Fruit fly (Drosophila melanogaster): ENCODE data around the gene CrebA.

Gene CrebA

dm6 chr3L:15565829-15566433 lies 30.7 kb downstream of the CrebA start, which contains the start of gene dop (continued):
- no peak for TF ChIP-seq ATbp (GFP tag; optimal IDR thresholded peaks at IDR 0.05)
- no peak for TF ChIP-seq Oaz (GFP tag; IDR thresholded peaks at IDR 0.05)
- no peak for TF ChIP-seq maf-S (GFP tag; optimal IDR thresholded peaks at IDR 0.05)
- TF ChIP-seq CG1603 (tag; optimal IDR thresholded peaks at IDR 0.05): peak; percentile 62
- TF ChIP-seq Atf-2 (GFP tag; optimal IDR thresholded peaks at IDR 0.05): peak; percentile 3
- no peak for TF ChIP-seq danr (GFP tag; IDR thresholded peaks at IDR 0.05)
- no peak for TF ChIP-seq bigmax (GFP tag; optimal IDR thresholded peaks at IDR 0.05)
- no peak for TF ChIP-seq odd (GFP tag; optimal IDR thresholded peaks at IDR 0.05)
- TF ChIP-seq NC2β (GFP tag; optimal IDR thresholded peaks at IDR 0.05): peak; percentile 13
- TF ChIP-seq Lhr (GFP tag; optimal IDR thresholded peaks at IDR 0.05): peak; percentile 8
- TF ChIP-seq MESR4 (GFP tag; optimal IDR thresholded peaks at IDR 0.05): peak; percentile 84
- TF ChIP-seq unpg (GFP tag; optimal IDR thresholded peaks at IDR 0.05): no peak
- no peak for TF ChIP-seq CG31224 (GFP tag; IDR thresholded peaks at IDR 0.05)
- TF ChIP-seq Sry-δ (GFP tag; optimal IDR thresholded peaks at IDR 0.05): peak; percentile 95
- TF ChIP-seq CG31441 (GFP tag; IDR thresholded peaks at IDR 0.05): no peak
- no peak for TF ChIP-seq NC2α (GFP tag; optimal IDR thresholded peaks at IDR 0.05)
- peak; percentile 49 for TF ChIP-seq vvl (GFP tag; IDR thresholded peaks at IDR 0.05)
- TF ChIP-seq Mad (GFP tag; optimal IDR thresholded peaks at IDR 0.05): no peak
- no peak for TF ChIP-seq CG31388 (GFP tag; optimal IDR thresholded peaks at IDR 0.05)
- no peak for TF ChIP-seq sug (tag; optimal IDR thresholded peaks at IDR 0.05)
- peak; percentile 24 for TF ChIP-seq YL-1 (GFP tag; optimal IDR thresholded peaks at IDR 0.05)
- peak; percentile 44 for TF ChIP-seq zfh2 (GFP tag; optimal IDR thresholded peaks at IDR 0.05)
- TF ChIP-seq CG9437 (GFP tag; optimal IDR thresholded peaks at IDR 0.05): no peak
- peak; percentile 71 for TF ChIP-seq Scr (GFP tag; IDR thresholded peaks at IDR 0.05; ENCODE audit: partially characterized antibody)
- 0 out of 2 replicates have a peak, but pooled peaks have one; percentile 30 for TF ChIP-seq CG3847 (GFP tag; IDR thresholded peaks at IDR 0.05)
- peak; percentile 34 for TF ChIP-seq CG12659 (GFP tag; optimal IDR thresholded peaks at IDR 0.05)
- peak; percentile 11; the same call in 1 of the 2 replicates for TF ChIP-seq Atf6 (GFP tag; IDR thresholded peaks at IDR 0.05)
- no peak for TF ChIP-seq CG14014 (GFP tag; IDR thresholded peaks at IDR 0.05)
- peak; percentile 58; the same call in 2 of the 3 replicates for TF ChIP-seq row (GFP tag; IDR thresholded peaks at IDR 0.05)
- TF ChIP-seq CG8765 (GFP tag; IDR thresholded peaks at IDR 0.05): no peak
- TF ChIP-seq CG12769 (tag; optimal IDR thresholded peaks at IDR 0.05): peak; percentile 9
- peak; percentile 30; the same call in 1 of the 3 replicates for TF ChIP-seq ci (GFP tag; IDR thresholded peaks at IDR 0.05)
- TF ChIP-seq CG8290 (GFP tag; optimal IDR thresholded peaks at IDR 0.05): peak; percentile 3
- peak in 1 of 2 experiments; percentile 40 for TF ChIP-seq CG8290 (tag; optimal IDR thresholded peaks at IDR 0.05)
- TF ChIP-seq HmgD (GFP tag; optimal IDR thresholded peaks at IDR 0.05): peak; percentile 55
- TF ChIP-seq D19B (GFP tag; optimal IDR thresholded peaks at IDR 0.05): peak; percentile 78
- TF ChIP-seq Hmr (GFP tag; optimal IDR thresholded peaks at IDR 0.05): no peak
- no peak for TF ChIP-seq CG4707 (GFP tag; optimal IDR thresholded peaks at IDR 0.05)
- TF ChIP-seq gro (GFP tag; optimal IDR thresholded peaks at IDR 0.05): peak; percentile 61
- no peak for TF ChIP-seq CG6683 (GFP tag; optimal IDR thresholded peaks at IDR 0.05)
- peak; percentile 25 for TF ChIP-seq Xbp1 (GFP tag; optimal IDR thresholded peaks at IDR 0.05)
- no peak for TF ChIP-seq CG3726 (GFP tag; IDR thresholded peaks at IDR 0.05)
- peak; percentile 85 for TF ChIP-seq Dp (GFP tag; optimal IDR thresholded peaks at IDR 0.05)
- TF ChIP-seq CG14965 (GFP tag; optimal IDR thresholded peaks at IDR 0.05; ENCODE audit: borderline replicate concordance): no peak
- TF ChIP-seq Hr78 (GFP tag; optimal IDR thresholded peaks at IDR 0.05): no peak
- no peak for TF ChIP-seq trh (GFP tag; optimal IDR thresholded peaks at IDR 0.05)
- peak; percentile 72 for TF ChIP-seq Dll (GFP tag; IDR thresholded peaks at IDR 0.05; ENCODE audit: partially characterized antibody)
- peak; percentile 56 for TF ChIP-seq Ets97D (GFP tag; optimal IDR thresholded peaks at IDR 0.05)
- TF ChIP-seq pho (GFP tag; optimal IDR thresholded peaks at IDR 0.05): no peak
- peak; percentile 40 for TF ChIP-seq CG30020 (tag; optimal IDR thresholded peaks at IDR 0.05)

All from whole organism, embryonic.